Worm (Caenorhabditis elegans): ENCODE results near the gene seu-1.
A peak's percentile ranks its signal among the peaks of the same experiment; 100 is the strongest.

seu-1 gene

ce11 chrIV:6372993-6373392 is 43.6 kb downstream of the seu-1 start, which contains the start of gene smg-3:
Gene smg-3 (minus strand): TSS chrIV:6373093.
- TF ChIP-seq unc-42 (tag; optimal IDR thresholded peaks at IDR 0.05) (no peak), sox-2 (GFP tag; IDR thresholded peaks at IDR 0.05) (no peak), ceh-2 (tag; optimal IDR thresholded peaks at IDR 0.05) (no peak), ceh-30 (tag; optimal IDR thresholded peaks at IDR 0.05) (no peak), ets-4 (tag; optimal IDR thresholded peaks at IDR 0.05) (no peak), pha-2 (tag; optimal IDR thresholded peaks at IDR 0.05) (no peak), ceh-19 (GFP tag; optimal IDR thresholded peaks at IDR 0.05) (no peak), fkh-6 (tag; optimal IDR thresholded peaks at IDR 0.05) (no peak), ceh-45 (GFP tag; IDR thresholded peaks at IDR 0.05) (no peak), hlh-30 (tag; optimal IDR thresholded peaks at IDR 0.05; ENCODE audit: insufficient read depth) (no peak), nhr-232 (tag; optimal IDR thresholded peaks at IDR 0.05) (no peak), C38D4.7 (GFP tag; optimal IDR thresholded peaks at IDR 0.05) (no peak), mec-3 (tag; optimal IDR thresholded peaks at IDR 0.05; ENCODE audit: borderline replicate concordance) (no peak), ceh-22 (tag; optimal IDR thresholded peaks at IDR 0.05) (no peak), unc-86 (tag; optimal IDR thresholded peaks at IDR 0.05) (no peak), tbx-7 (tag; optimal IDR thresholded peaks at IDR 0.05) (no peak), elt-2 (tag; optimal IDR thresholded peaks at IDR 0.05) (no peak), ztf-16 (tag; optimal IDR thresholded peaks at IDR 0.05) (no peak), ahr-1 (tag; optimal IDR thresholded peaks at IDR 0.05) (no peak), pqm-1 (tag; optimal IDR thresholded peaks at IDR 0.05) (no peak)

DNA sequence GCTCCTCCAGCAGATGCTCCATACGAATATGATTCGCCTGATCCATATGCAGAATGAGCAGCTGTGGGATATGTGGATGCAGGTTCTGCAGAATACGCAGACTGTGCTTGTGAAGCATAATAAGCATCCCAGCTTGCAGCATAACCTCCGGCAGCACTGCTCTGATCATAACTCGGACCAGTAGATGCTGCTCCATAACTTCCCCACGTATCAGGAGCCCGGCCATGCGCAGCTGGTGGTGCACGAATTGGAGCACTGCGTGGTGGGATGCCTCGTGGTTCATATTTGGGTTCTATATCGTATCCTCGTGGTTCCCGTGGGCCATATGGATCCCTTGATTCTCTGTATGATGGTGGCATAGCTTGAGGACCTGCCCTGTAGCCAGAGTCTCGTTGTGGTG is 44.3 kb downstream of the seu-1 start:
- no peak for TF ChIP-seq ceh-6 (GFP tag; optimal IDR thresholded peaks at IDR 0.05)
- no peak for TF ChIP-seq pax-1 (tag; optimal IDR thresholded peaks at IDR 0.05)
- no peak for TF ChIP-seq unc-55 (GFP tag; optimal IDR thresholded peaks at IDR 0.05)
- TF ChIP-seq hlh-6 (tag; optimal IDR thresholded peaks at IDR 0.05): no peak
- no peak for TF ChIP-seq sox-4 (tag; optimal IDR thresholded peaks at IDR 0.05)
- no peak for TF ChIP-seq ceh-2 (tag; optimal IDR thresholded peaks at IDR 0.05)
- TF ChIP-seq nfya-1 (tag; optimal IDR thresholded peaks at IDR 0.05): no peak
- TF ChIP-seq C38D4.7 (GFP tag; optimal IDR thresholded peaks at IDR 0.05): no peak
- no peak for TF ChIP-seq ama-1 (optimal IDR thresholded peaks at IDR 0.05)
- TF ChIP-seq pha-2 (tag; optimal IDR thresholded peaks at IDR 0.05): no peak
- no peak for TF ChIP-seq ztf-16 (tag; optimal IDR thresholded peaks at IDR 0.05)
- TF ChIP-seq gmeb-2 (tag; optimal IDR thresholded peaks at IDR 0.05): no peak
- TF ChIP-seq sox-2 (GFP tag; IDR thresholded peaks at IDR 0.05): no peak
- no peak for TF ChIP-seq pha-4 (tag; optimal IDR thresholded peaks at IDR 0.05)
- TF ChIP-seq fax-1 (tag; optimal IDR thresholded peaks at IDR 0.05): no peak
- TF ChIP-seq ets-4 (tag; optimal IDR thresholded peaks at IDR 0.05): no peak
- TF ChIP-seq npax-4 (tag; optimal IDR thresholded peaks at IDR 0.05): no peak
- no peak for TF ChIP-seq ceh-45 (GFP tag; IDR thresholded peaks at IDR 0.05)

DNA sequence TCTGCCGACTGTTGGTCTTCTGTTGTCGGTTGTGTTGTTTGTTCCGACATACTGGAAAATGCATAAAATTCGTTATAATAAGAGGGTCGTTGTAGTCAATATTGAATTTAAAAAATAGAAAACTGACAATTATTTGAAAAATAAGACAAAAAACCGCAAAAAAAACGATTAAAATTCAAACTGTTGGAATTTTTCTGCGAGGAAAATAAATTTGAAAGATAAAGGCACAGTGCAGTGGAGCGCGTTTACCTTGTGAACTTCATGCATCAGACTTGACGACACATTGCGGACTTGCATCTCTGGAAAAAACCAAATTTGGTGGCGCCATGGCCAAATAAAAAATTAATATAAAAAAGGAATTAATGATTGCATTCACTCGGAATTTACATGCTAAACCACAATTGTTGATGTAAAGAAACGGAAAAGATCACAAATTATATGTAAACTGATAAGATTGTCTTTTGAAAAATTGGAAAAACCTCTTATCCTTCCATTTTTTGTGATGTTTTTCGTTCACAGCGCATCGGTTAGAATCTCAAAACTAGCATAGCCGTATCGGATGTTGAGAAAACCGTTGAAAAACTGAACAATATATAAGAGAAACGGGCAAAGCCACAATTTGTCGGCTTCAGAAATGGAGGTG is 47.2 kb downstream of the seu-1 start, which contains the start of the genes hrpf-2 and bli-6:
TSS of gene hrpf-2 (minus strand) at position 51 of the 643 bp plus-strand sequence.
TSS of gene bli-6 (plus strand) at position 593 of the 643 bp plus-strand sequence.
- TF ChIP-seq ceh-18 (tag; optimal IDR thresholded peaks at IDR 0.05) (peak; percentile 42), nfya-1 (tag; optimal IDR thresholded peaks at IDR 0.05) (peak; percentile 44), ref-2 (tag; optimal IDR thresholded peaks at IDR 0.05) (peak; percentile 8), ceh-48 (tag; optimal IDR thresholded peaks at IDR 0.05) (no peak), fkh-10 (GFP tag; optimal IDR thresholded peaks at IDR 0.05) (no peak), odd-2 (tag; optimal IDR thresholded peaks at IDR 0.05) (no peak), dve-1 (tag; optimal IDR thresholded peaks at IDR 0.05) (no peak), sox-4 (tag; optimal IDR thresholded peaks at IDR 0.05) (no peak), unc-42 (tag; optimal IDR thresholded peaks at IDR 0.05) (peak; percentile 34), Y22D7AL.16 (tag; optimal IDR thresholded peaks at IDR 0.05) (no peak)
